Worm (Caenorhabditis elegans): ENCODE measurements around the gene mars-1.

mars-1 gene

ce11 chrIV:11583906-11584378, 51.3 kb downstream of the mars-1 start, which contains the start of gene F12F6.1 (continued):
- TF ChIP-seq nhr-77 (tag; optimal IDR thresholded peaks at IDR 0.05) (no peak), attf-4 (tag; optimal IDR thresholded peaks at IDR 0.05) (no peak), lsy-2 (tag; optimal IDR thresholded peaks at IDR 0.05) (no peak), arid-1 (GFP tag; conservative IDR thresholded peaks at IDR 0.05) (no peak), rbr-2 (tag; optimal IDR thresholded peaks at IDR 0.05) (no peak), Y48G9A.11 (GFP tag; IDR thresholded peaks at IDR 0.05) (0 out of 2 replicates have a peak, but pooled peaks have one; percentile 44), ceh-28 (tag; optimal IDR thresholded peaks at IDR 0.05) (no peak), nhr-42 (GFP tag; IDR thresholded peaks at IDR 0.05) (no peak), zfp-3 (GFP tag; conservative IDR thresholded peaks at IDR 0.05) (no peak), nhr-76 (tag; optimal IDR thresholded peaks at IDR 0.05) (no peak), ceh-20 (GFP tag; IDR thresholded peaks at IDR 0.05) (0 out of 2 replicates have a peak, but pooled peaks have one; percentile 42), tra-1 (GFP tag; IDR thresholded peaks at IDR 0.05) (no peak), hmg-1.1 (GFP tag; IDR thresholded peaks at IDR 0.05) (peak; percentile 27; the same call in 1 of the 2 replicates), lir-3 (tag; optimal IDR thresholded peaks at IDR 0.05) (no peak), tag-97 (GFP tag; IDR thresholded peaks at IDR 0.05) (no peak), daf-8 (GFP tag; IDR thresholded peaks at IDR 0.05) (no peak), ceh-82 (tag; optimal IDR thresholded peaks at IDR 0.05) (no peak), ZK546.5 (tag; optimal IDR thresholded peaks at IDR 0.05) (no peak), ceh-62 (tag; optimal IDR thresholded peaks at IDR 0.05) (no peak), nhr-11 (tag; optimal IDR thresholded peaks at IDR 0.05) (no peak), set-16 (GFP tag; IDR thresholded peaks at IDR 0.05) (peak; percentile 95), ama-1 (optimal IDR thresholded peaks at IDR 0.05) (no peak), nhr-41 (GFP tag; IDR thresholded peaks at IDR 0.05) (no peak), T26A8.4 (GFP tag; IDR thresholded peaks at IDR 0.05) (no peak), skn-1 (tag; optimal IDR thresholded peaks at IDR 0.05) (no peak), sdz-12 (GFP tag; optimal IDR thresholded peaks at IDR 0.05) (no peak), Y105C5A.15 (GFP tag; IDR thresholded peaks at IDR 0.05) (no peak), nhr-102 (tag; optimal IDR thresholded peaks at IDR 0.05) (no peak), nhr-6 (tag; optimal IDR thresholded peaks at IDR 0.05) (peak; percentile 30), F44E2.7 (GFP tag; IDR thresholded peaks at IDR 0.05) (no peak), spr-1 (tag; optimal IDR thresholded peaks at IDR 0.05) (no peak), daf-12 (tag; optimal IDR thresholded peaks at IDR 0.05) (no peak), F49E8.2 (tag; optimal IDR thresholded peaks at IDR 0.05; ENCODE audit: borderline replicate concordance) (no peak), mdt-29 (GFP tag; IDR thresholded peaks at IDR 0.05) (no peak), php-3 (GFP tag; IDR thresholded peaks at IDR 0.05) (no peak), D1046.2 (GFP tag; IDR thresholded peaks at IDR 0.05) (no peak), mep-1 (tag; optimal IDR thresholded peaks at IDR 0.05) (peak; percentile 38), duxl-1 (tag; optimal IDR thresholded peaks at IDR 0.05; ENCODE audit: poor library complexity) (no peak), nhr-237 (tag; optimal IDR thresholded peaks at IDR 0.05) (no peak), T20F7.1 (GFP tag; optimal IDR thresholded peaks at IDR 0.05) (no peak), ZK337.2 (GFP tag; IDR thresholded peaks at IDR 0.05) (no peak), lim-7 (GFP tag; IDR thresholded peaks at IDR 0.05) (no peak), nhr-28 (tag; optimal IDR thresholded peaks at IDR 0.05) (no peak), madf-5 (GFP tag; IDR thresholded peaks at IDR 0.05) (no peak), nhr-10 (tag; optimal IDR thresholded peaks at IDR 0.05) (no peak), egl-27 (tag; optimal IDR thresholded peaks at IDR 0.05) (no peak), jun-1 (tag; optimal IDR thresholded peaks at IDR 0.05) (no peak), lin-39 (tag; optimal IDR thresholded peaks at IDR 0.05) (no peak), hlh-30 (tag; optimal IDR thresholded peaks at IDR 0.05; ENCODE audit: insufficient read depth) (peak; percentile 60), vab-7 (GFP tag; IDR thresholded peaks at IDR 0.05) (no peak), dve-1 (tag; optimal IDR thresholded peaks at IDR 0.05; ENCODE audit: insufficient read depth) (no peak), lin-15B (tag; optimal IDR thresholded peaks at IDR 0.05) (no peak), dmd-9 (GFP tag; IDR thresholded peaks at IDR 0.05) (0 out of 2 replicates have a peak, but pooled peaks have one; percentile 11)

Data from whole organism, L4 larva.